Fruit fly (Drosophila melanogaster) whole organism, embryonic: ENCODE measurements around the gene CG33489.

Experiments
- CG10654 ChIP-seq: fragments of 200-800 bp; sonication (Bioruptor generic); optimal IDR thresholded peaks from 2 replicates; lab custom pipeline; 2016; ENCODE audit warnings: missing biosample characterization, missing genetic modification characterization
- CG11085 ChIP-seq: fragments of 200-800 bp; sonication (Bioruptor generic); IDR thresholded peaks from 2 replicates; pipeline ENCODE4 v1.3.6; 2022; ENCODE audit warnings: missing biosample characterization, missing genetic modification characterization
- CG11560 ChIP-seq: fragments of 200-800 bp; sonication (Bioruptor generic); IDR thresholded peaks from 3 replicates; pipeline ENCODE4 v1.3.6; 2022; ENCODE audit warnings: missing biosample characterization, missing genetic modification characterization
- CG14860 ChIP-seq: fragments of 200-800 bp; sonication (Bioruptor generic); IDR thresholded peaks from 3 replicates; pipeline ENCODE4 v1.3.6; 2022; ENCODE audit warnings: missing biosample characterization, missing genetic modification characterization; ENCODE audit not compliant: partially characterized antibody
- CG17802 ChIP-seq: fragments of 200-800 bp; sonication (Bioruptor generic); optimal IDR thresholded peaks from 2 replicates; lab custom pipeline; 2018; ENCODE audit warnings: missing biosample characterization, mild to moderate bottlenecking, missing genetic modification characterization, moderate library complexity
- CG17829 ChIP-seq: fragments of 200-800 bp; optimal IDR thresholded peaks from 2 replicates; lab custom pipeline; 2019; ENCODE audit warnings: missing biosample characterization, mild to moderate bottlenecking, missing genetic modification characterization, moderate library complexity
- CG18619 ChIP-seq: fragments of 200-800 bp; sonication (Bioruptor generic); optimal IDR thresholded peaks from 3 replicates; lab custom pipeline; 2017; ENCODE audit warnings: missing biosample characterization, mild to moderate bottlenecking, missing genetic modification characterization
- CG2202 ChIP-seq: fragments of 200-800 bp; sonication (Bioruptor generic); optimal IDR thresholded peaks from 2 replicates; lab custom pipeline; 2018; ENCODE audit warnings: missing biosample characterization, mild to moderate bottlenecking, missing genetic modification characterization
- CG3726 ChIP-seq: fragments of 200-800 bp; sonication (Bioruptor generic); IDR thresholded peaks from 3 replicates; pipeline ENCODE4, ENCODE4 v1.3.6; 2022; ENCODE audit warnings: missing biosample characterization, missing genetic modification characterization
- CG4424 ChIP-seq: fragments of 200-800 bp; sonication (Bioruptor generic); optimal IDR thresholded peaks from 3 replicates; lab custom pipeline; 2016; ENCODE audit warnings: missing biosample characterization, missing genetic modification characterization
- CG5180 ChIP-seq: fragments of 200-800 bp; sonication (Bioruptor generic); optimal IDR thresholded peaks from 3 replicates; lab custom pipeline; 2017; ENCODE audit warnings: missing biosample characterization, missing genetic modification characterization, mild to moderate bottlenecking, moderate library complexity, missing genetic modification reagents
- CG8281 ChIP-seq: fragments of 200-800 bp; sonication (Bioruptor generic); optimal IDR thresholded peaks from 2 replicates; lab custom pipeline; 2018; ENCODE audit warnings: missing biosample characterization, mild to moderate bottlenecking, missing genetic modification characterization, moderate library complexity
- CG9797 ChIP-seq: fragments of 200-800 bp; sonication (Bioruptor generic); optimal IDR thresholded peaks from 3 replicates; lab custom pipeline; 2018; ENCODE audit warnings: missing biosample characterization, mild to moderate bottlenecking, missing genetic modification characterization
- Dll ChIP-seq: fragments of 200-800 bp; sonication (Bioruptor generic); IDR thresholded peaks from 4 replicates; pipeline ENCODE4 v1.3.6; 2022; ENCODE audit warnings: missing biosample characterization, missing genetic modification characterization; ENCODE audit not compliant: partially characterized antibody
- Fer3 ChIP-seq: fragments of 200-800 bp; sonication (Bioruptor generic); optimal IDR thresholded peaks from 2 replicates; lab custom pipeline; 2018; ENCODE audit warnings: missing biosample characterization, mild to moderate bottlenecking, missing genetic modification characterization, moderate library complexity
- GATAe ChIP-seq: fragments of 200-800 bp; sonication (Bioruptor generic); conservative IDR thresholded peaks from 2 replicates; pipeline ENCODE4 v1.3.6; 2022; ENCODE audit warnings: missing biosample characterization, missing genetic modification characterization
- HLH4C ChIP-seq: fragments of 200-800 bp; sonication (Bioruptor generic); IDR thresholded peaks from 3 replicates; pipeline ENCODE4 v1.3.6; 2022; ENCODE audit warnings: missing biosample characterization, missing genetic modification characterization; ENCODE audit not compliant: partially characterized antibody
- MESR4 ChIP-seq: fragments of 200-800 bp; sonication (Bioruptor generic); optimal IDR thresholded peaks from 2 replicates; lab custom pipeline; 2018; ENCODE audit warnings: missing biosample characterization, mild to moderate bottlenecking, missing genetic modification characterization, moderate library complexity
- Myb ChIP-seq: fragments of 200-800 bp; sonication (Bioruptor generic); optimal IDR thresholded peaks from 2 replicates; lab custom pipeline; 2016; ENCODE audit warnings: missing biosample characterization, missing genetic modification characterization
- Nf-YB ChIP-seq: fragments of 200-800 bp; sonication (Bioruptor generic); optimal IDR thresholded peaks from 3 replicates; lab custom pipeline; 2019; ENCODE audit warnings: missing biosample characterization, mild to moderate bottlenecking, missing genetic modification characterization, moderate library complexity
- NfI ChIP-seq: fragments of 200-800 bp; sonication (Bioruptor generic); optimal IDR thresholded peaks from 3 replicates; lab custom pipeline; 2018; ENCODE audit warnings: missing biosample characterization, mild to moderate bottlenecking, missing genetic modification characterization, moderate library complexity
- Oaz ChIP-seq: fragments of 200-800 bp; sonication (Bioruptor generic); IDR thresholded peaks from 2 replicates; pipeline ENCODE4 v1.3.6; 2022; ENCODE audit warnings: missing biosample characterization, missing genetic modification characterization
- Stat92E ChIP-seq, 3 experiments: fragments of >200 bp in 2 of 3; fragments of 200-800 bp in 1 of 3; sonication (Bioruptor generic) in 1 of 3; optimal IDR thresholded peaks; 2 replicates each; lab custom pipeline; 2017 to 2019; ENCODE audit warnings: missing biosample characterization in 3 of 3, missing genetic modification characterization in 3 of 3, mild to moderate bottlenecking in 1 of 3, moderate library complexity in 1 of 3
- TFAM ChIP-seq: fragments of 200-800 bp; sonication (Bioruptor generic); optimal IDR thresholded peaks from 2 replicates; lab custom pipeline; 2017; ENCODE audit warnings: missing biosample characterization, missing genetic modification characterization, inconsistent platforms
- Xbp1 ChIP-seq: fragments of 200-800 bp; sonication (Bioruptor generic); optimal IDR thresholded peaks from 3 replicates; lab custom pipeline; 2016; ENCODE audit warnings: missing biosample characterization, mild to moderate bottlenecking, missing genetic modification characterization
- btn ChIP-seq: fragments of 200-800 bp; sonication (Bioruptor generic); optimal IDR thresholded peaks from 2 replicates; lab custom pipeline; 2016; ENCODE audit warnings: missing biosample characterization, missing genetic modification characterization
- croc ChIP-seq: fragments of 200-800 bp; sonication (Bioruptor generic); conservative IDR thresholded peaks from 3 replicates; pipeline ENCODE4 v1.3.6; 2022; ENCODE audit warnings: missing biosample characterization, missing genetic modification characterization
- da ChIP-seq: fragments of 200-800 bp; sonication (Bioruptor generic); optimal IDR thresholded peaks from 2 replicates; lab custom pipeline; 2016; ENCODE audit warnings: missing biosample characterization, missing genetic modification characterization
- dm ChIP-seq: fragments of 200-800 bp; sonication (Bioruptor generic); optimal IDR thresholded peaks from 3 replicates; lab custom pipeline; 2016; ENCODE audit warnings: missing biosample characterization, missing genetic modification characterization
- emc ChIP-seq: fragments of 200-800 bp; sonication (Bioruptor generic); optimal IDR thresholded peaks from 2 replicates; lab custom pipeline; 2016; ENCODE audit warnings: missing biosample characterization, missing genetic modification characterization
- fd3F ChIP-seq: fragments of 200-800 bp; sonication (Bioruptor generic); optimal IDR thresholded peaks from 2 replicates; lab custom pipeline; 2018; ENCODE audit warnings: missing biosample characterization, mild to moderate bottlenecking, missing genetic modification characterization, moderate library complexity
- fd64A ChIP-seq: fragments of 200-800 bp; sonication (Bioruptor generic); optimal IDR thresholded peaks from 3 replicates; lab custom pipeline; 2018; ENCODE audit warnings: missing biosample characterization, mild to moderate bottlenecking, missing genetic modification characterization
- gcm ChIP-seq: fragments of 200-800 bp; sonication (Bioruptor generic); optimal IDR thresholded peaks from 2 replicates; lab custom pipeline; 2019; ENCODE audit warnings: missing biosample characterization, mild to moderate bottlenecking, missing genetic modification characterization, moderate library complexity
- h ChIP-seq: fragments of >200 bp; optimal IDR thresholded peaks from 2 replicates; lab custom pipeline; 2017
- inv ChIP-seq: fragments of 200-800 bp; sonication (Bioruptor generic); IDR thresholded peaks from 2 replicates; pipeline ENCODE4 v1.3.6; 2022; ENCODE audit warnings: missing biosample characterization, missing genetic modification characterization; ENCODE audit not compliant: partially characterized antibody
- jigr1 ChIP-seq: fragments of 200-800 bp; sonication (Bioruptor generic); IDR thresholded peaks from 3 replicates; pipeline ENCODE4 v1.3.6; 2022; ENCODE audit warnings: missing biosample characterization, missing genetic modification characterization
- kni ChIP-seq: fragments of 200-800 bp; sonication (Bioruptor generic); optimal IDR thresholded peaks from 3 replicates; lab custom pipeline; 2017; ENCODE audit warnings: mild to moderate bottlenecking, missing biosample characterization, missing genetic modification reagents, missing genetic modification characterization
- knrl ChIP-seq: fragments of 200-800 bp; sonication (Bioruptor generic); IDR thresholded peaks from 3 replicates; pipeline ENCODE4 v1.3.6; 2022; ENCODE audit warnings: missing biosample characterization, missing genetic modification characterization; ENCODE audit not compliant: partially characterized antibody
- luna ChIP-seq: fragments of 200-800 bp; sonication (Bioruptor generic); optimal IDR thresholded peaks from 2 replicates; lab custom pipeline; 2016; ENCODE audit warnings: missing biosample characterization, missing genetic modification characterization
- nau ChIP-seq: fragments of 200-800 bp; sonication (Bioruptor generic); optimal IDR thresholded peaks from 3 replicates; lab custom pipeline; 2017; ENCODE audit warnings: missing biosample characterization, mild to moderate bottlenecking, missing genetic modification characterization, missing genetic modification reagents
- oc ChIP-seq: fragments of 200-800 bp; sonication (Bioruptor generic); optimal IDR thresholded peaks from 2 replicates; lab custom pipeline; 2018; ENCODE audit warnings: missing biosample characterization, mild to moderate bottlenecking, missing genetic modification characterization, moderate library complexity
- pan ChIP-seq, 4 experiments: fragments of >200 bp in 3 of 4; fragments of 200-800 bp in 1 of 4; sonication (Bioruptor generic) in 1 of 4; optimal IDR thresholded peaks in 3 of 4; IDR thresholded peaks in 1 of 4; 2 replicates each; pipeline versions ENCODE4 v1.3.6 to Lab custom; 2017 to 2022; ENCODE audit warnings: missing biosample characterization in 2 of 4, missing genetic modification characterization in 2 of 4, mixed read lengths in 1 of 4
- repo ChIP-seq: fragments of 200-800 bp; sonication (Bioruptor generic); optimal IDR thresholded peaks from 2 replicates; lab custom pipeline; 2016; ENCODE audit warnings: missing biosample characterization, missing genetic modification characterization
- rib ChIP-seq: fragments of 200-800 bp; sonication (Bioruptor generic); IDR thresholded peaks from 2 replicates; pipeline ENCODE4 v1.3.6; 2022; ENCODE audit warnings: missing biosample characterization, missing genetic modification characterization
- ttk ChIP-seq: fragments of 200-800 bp; sonication (Bioruptor generic); IDR thresholded peaks from 2 replicates; pipeline ENCODE4 v2.1.2; 2022; ENCODE audit warnings: missing biosample characterization, missing genetic modification characterization
- twi ChIP-seq: fragments of 200-800 bp; optimal IDR thresholded peaks from 2 replicates; lab custom pipeline; 2019; ENCODE audit warnings: missing biosample characterization, mild to moderate bottlenecking, missing genetic modification characterization, moderate library complexity

The CG33489 gene

DNA sequence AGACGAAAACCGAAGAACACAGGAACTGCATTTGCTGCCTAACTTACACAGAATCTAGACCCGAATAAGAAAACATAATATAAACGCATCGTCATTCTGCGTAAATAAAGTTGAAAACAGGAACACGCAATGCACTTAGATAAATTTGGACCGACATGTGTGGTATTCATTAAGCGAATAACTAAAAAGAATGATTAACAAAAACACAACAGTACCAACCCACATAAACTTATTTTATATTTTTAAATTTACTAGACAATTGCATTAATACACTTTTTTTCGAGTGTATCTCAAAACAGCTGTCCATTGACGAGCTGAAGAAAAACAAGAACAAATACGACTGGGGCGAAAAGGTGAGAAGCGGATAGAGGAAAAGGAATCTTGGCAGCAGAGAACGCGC, 22.5 kb downstream of the CG33489 start (continued):
- TF ChIP-seq CG2202 (tag; lab: Kevin White, UChicago) (peak; percentile 93), Stat92E (GFP tag; optimal IDR thresholded peaks at IDR 0.05; lab: Kevin White, UChicago) (peak in 1 of 3 experiments; percentile 94), GATAe (GFP tag; lab: Robert Waterston, UW) (no peak), da (GFP tag; lab: Kevin White, UChicago) (peak; percentile 58), repo (peak; percentile 65), emc (GFP tag; lab: Kevin White, UChicago) (no peak), CG10654 (peak; percentile 74), HLH4C (GFP tag; lab: Robert Waterston, UW) (no peak), CG18619 (GFP tag; lab: Kevin White, UChicago) (peak; percentile 72), btn (GFP tag; lab: Kevin White, UChicago) (peak; percentile 46), luna (GFP tag; lab: Kevin White, UChicago) (no peak), jigr1 (GFP tag; lab: Robert Waterston, UW) (no peak), CG11085 (GFP tag; lab: Robert Waterston, UW) (0 out of 2 replicates have a peak, but pooled peaks have one; percentile 22), pan (optimal IDR thresholded peaks at IDR 0.05; lab: Kevin White, UChicago) (no peak), pan (GFP tag; optimal IDR thresholded peaks at IDR 0.05 in 1 of 2, IDR thresholded peaks at IDR 0.05 in 1 of 2) (peak in 1 of 2 experiments; percentile 76), Fer3 (tag; lab: Kevin White, UChicago) (peak; percentile 64), Oaz (GFP tag; lab: Robert Waterston, UW) (no peak), fd64A (GFP tag; lab: Kevin White, UChicago) (peak; percentile 74), twi (tag; lab: Kevin White, UChicago) (peak; percentile 80), Dll (GFP tag; lab: Robert Waterston, UW) (no peak), Xbp1 (peak; percentile 85), CG3726 (GFP tag; lab: Robert Waterston, UW) (0 out of 3 replicates have a peak, but pooled peaks have one; percentile 49), dm (peak; percentile 70), Myb (GFP tag; lab: Kevin White, UChicago) (peak; percentile 32), oc (peak; percentile 80), TFAM (GFP tag; lab: Kevin White, UChicago) (peak; percentile 46), CG14860 (GFP tag; lab: Robert Waterston, UW) (no peak), CG8281 (tag; lab: Kevin White, UChicago) (peak; percentile 42)

DNA sequence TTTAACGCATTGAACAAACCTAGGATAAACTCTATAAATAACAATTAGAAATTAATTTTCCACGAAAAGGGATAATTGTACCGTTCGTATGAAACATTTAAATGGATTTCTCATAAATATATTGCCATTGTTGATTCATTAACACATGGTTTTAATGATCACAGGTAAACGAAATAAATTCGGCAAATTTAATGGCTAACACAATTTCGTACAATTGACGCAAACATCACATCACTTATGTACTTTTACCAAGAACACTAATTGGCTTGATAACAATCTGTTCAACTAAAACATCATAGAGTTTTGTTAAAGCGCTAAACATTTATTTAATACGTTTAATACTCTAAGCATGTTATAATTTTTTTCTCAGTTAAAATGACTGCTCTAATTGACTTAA, 23.2 kb downstream of the CG33489 start:
- TF ChIP-seq CG4424 (GFP tag; lab: Kevin White, UChicago) (peak; percentile 98), CG11560 (tag; lab: Robert Waterston, UW) (no peak), CG17829 (tag; lab: Kevin White, UChicago) (no peak), knrl (GFP tag; lab: Robert Waterston, UW) (no peak)

DNA sequence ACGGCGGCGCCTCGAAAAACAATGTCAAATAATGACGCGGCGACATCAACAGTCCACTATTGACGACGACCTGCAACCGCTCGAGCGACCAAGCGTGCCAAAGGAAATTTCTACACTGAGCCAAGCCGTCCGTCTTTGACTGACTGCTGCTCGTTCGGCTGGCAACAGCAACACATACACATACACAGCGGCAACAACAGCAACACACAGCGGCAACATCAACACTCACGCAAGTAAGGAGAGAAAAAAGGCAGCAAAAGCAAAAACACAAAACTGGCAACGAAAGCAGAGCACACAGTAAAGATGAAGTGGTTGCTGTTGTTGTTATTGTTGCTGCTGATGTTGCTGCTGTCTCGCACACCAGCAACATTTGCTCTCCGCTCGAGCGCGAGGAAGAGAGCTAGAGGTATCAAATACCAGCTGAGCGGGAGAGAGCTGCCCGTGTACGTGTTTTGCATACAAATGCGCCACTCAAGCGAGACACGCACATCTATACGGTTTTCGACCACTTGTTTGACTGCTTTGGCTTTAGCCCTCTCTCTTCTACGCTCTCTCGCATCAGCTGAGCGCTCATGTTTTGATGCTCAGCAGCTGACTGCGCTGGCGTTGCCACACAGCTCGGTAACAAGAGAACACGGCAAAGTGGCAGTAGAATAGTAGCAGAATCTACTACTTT, 23.7 kb downstream of the CG33489 start:
- TF ChIP-seq nau (GFP tag; lab: Kevin White, UChicago) (peak; percentile 51), inv (GFP tag; lab: Robert Waterston, UW) (peak; percentile 23; the same call in 1 of the 2 replicates), fd3F (GFP tag; lab: Kevin White, UChicago) (no peak), CG9797 (no peak), rib (peak; percentile 82), croc (GFP tag; lab: Robert Waterston, UW) (no peak), NfI (GFP tag; lab: Kevin White, UChicago) (peak; percentile 15), h (lab: Kevin White, UChicago) (no peak), kni (GFP tag; lab: Kevin White, UChicago) (peak; percentile 97), gcm (GFP tag; lab: Kevin White, UChicago) (peak; percentile 56), Nf-YB (peak; percentile 47), MESR4 (GFP tag; lab: Kevin White, UChicago) (no peak), CG5180 (GFP tag; lab: Kevin White, UChicago) (peak; percentile 75), CG4424 (GFP tag; lab: Kevin White, UChicago) (peak; percentile 100), ttk (no peak), CG17802 (tag; lab: Kevin White, UChicago) (no peak)
